Worm (Caenorhabditis elegans) whole organism, L4/young adult: ENCODE data around the gene srb-13.

Source experiments
- W03F9.2 ChIP-seq: fragments of 150-350 bp; optimal IDR thresholded peaks from 2 replicates; lab custom pipeline; 2014; ENCODE audit warnings: missing biosample characterization, missing genetic modification characterization
- dao-5 ChIP-seq: sonication (generic microtip); optimal IDR thresholded peaks from 2 replicates; lab custom pipeline; 2016; ENCODE audit warnings: missing genotype, missing genetic modification characterization, moderate library complexity, missing compliant biosample characterization
- him-1 ChIP-seq: sonication (generic microtip); optimal IDR thresholded peaks from 2 replicates; lab custom pipeline; 2016; ENCODE audit warnings: missing genotype, missing genetic modification reagents, missing genetic modification characterization, missing compliant biosample characterization

- no peak for TF ChIP-seq W03F9.2
- TF ChIP-seq him-1 (tag; lab: Kevin White, UChicago) = no peak
- no peak for TF ChIP-seq dao-5 (tag; lab: Kevin White, UChicago)
Observed at ce11 chrII:5187934-5188333, 30.5 kb upstream of the srb-13 start.
